Fruit fly (Drosophila melanogaster) whole organism, prepupa: ENCODE measurements around the gene CG15196.

Source experiments
- CG10631 ChIP-seq: fragments of 200-800 bp; sonication (Bioruptor generic); optimal IDR thresholded peaks from 2 replicates; lab custom pipeline; 2016; ENCODE audit warnings: missing biosample characterization, missing genetic modification characterization
- CG11294 ChIP-seq: fragments of 200-800 bp; sonication (Bioruptor generic); IDR thresholded peaks from 2 replicates; pipeline ENCODE4 v1.3.6; 2022; ENCODE audit warnings: missing biosample characterization, missing genetic modification characterization
- CG11762 ChIP-seq: fragments of 200-800 bp; sonication (Bioruptor generic); optimal IDR thresholded peaks from 3 replicates; lab custom pipeline; 2016; ENCODE audit warnings: missing biosample characterization, missing genetic modification characterization; ENCODE audit not compliant: insufficient read depth
- CG11902 ChIP-seq: fragments of 200-800 bp; sonication (Bioruptor generic); optimal IDR thresholded peaks from 3 replicates; lab custom pipeline; 2016; ENCODE audit warnings: missing biosample characterization, missing genetic modification characterization
- CG15336 ChIP-seq: fragments of 200-800 bp; sonication (Bioruptor generic); IDR thresholded peaks from 2 replicates; pipeline ENCODE4 v1.3.6; 2022; ENCODE audit warnings: missing biosample characterization, missing genetic modification characterization
- CG1621 ChIP-seq: fragments of 200-800 bp; sonication (Bioruptor generic); optimal IDR thresholded peaks from 3 replicates; lab custom pipeline; 2018; ENCODE audit warnings: missing biosample characterization, mild to moderate bottlenecking, missing genetic modification characterization
- CG3032 ChIP-seq: fragments of 200-800 bp; optimal IDR thresholded peaks from 2 replicates; lab custom pipeline; 2019; ENCODE audit warnings: missing biosample characterization, mild to moderate bottlenecking, missing genetic modification characterization, moderate library complexity
- CG31627 ChIP-seq: fragments of 200-800 bp; sonication (Bioruptor generic); optimal IDR thresholded peaks from 3 replicates; lab custom pipeline; 2016; ENCODE audit warnings: missing biosample characterization, missing genetic modification characterization
- CG34406 ChIP-seq: fragments of 200-800 bp; sonication (Bioruptor generic); optimal IDR thresholded peaks from 3 replicates; lab custom pipeline; 2016; ENCODE audit warnings: missing biosample characterization, missing genetic modification characterization
- CG3919 ChIP-seq: fragments of 200-800 bp; sonication (Bioruptor generic); optimal IDR thresholded peaks from 3 replicates; lab custom pipeline; 2016; ENCODE audit warnings: missing biosample characterization, missing genetic modification characterization
- CG4318 ChIP-seq: fragments of 200-800 bp; sonication (Bioruptor generic); optimal IDR thresholded peaks from 3 replicates; lab custom pipeline; 2017; ENCODE audit warnings: missing biosample characterization, mild to moderate bottlenecking, missing genetic modification characterization
- CG6163 ChIP-seq: fragments of 200-800 bp; sonication (Bioruptor generic); IDR thresholded peaks from 3 replicates; pipeline ENCODE4 v1.3.6; 2022; ENCODE audit warnings: missing biosample characterization, missing genetic modification characterization
- CG6276 ChIP-seq: fragments of 200-800 bp; sonication (Bioruptor generic); optimal IDR thresholded peaks from 2 replicates; lab custom pipeline; 2017; ENCODE audit warnings: missing biosample characterization, mild to moderate bottlenecking, missing genetic modification characterization
- CG6792 ChIP-seq: fragments of 200-800 bp; sonication (Bioruptor generic); optimal IDR thresholded peaks from 3 replicates; lab custom pipeline; 2016; ENCODE audit warnings: missing biosample characterization, missing genetic modification characterization
- CG6808 ChIP-seq: fragments of 200-800 bp; sonication (Bioruptor generic); optimal IDR thresholded peaks from 3 replicates; lab custom pipeline; 2017; ENCODE audit warnings: missing biosample characterization, missing genetic modification characterization, mild to moderate bottlenecking, moderate library complexity, missing genetic modification reagents
- CG6854 ChIP-seq: fragments of 200-800 bp; sonication (Bioruptor generic); optimal IDR thresholded peaks from 2 replicates; lab custom pipeline; 2017; ENCODE audit warnings: missing biosample characterization, mild to moderate bottlenecking, missing genetic modification characterization
- CG8119 ChIP-seq: fragments of 200-800 bp; sonication (Bioruptor generic); IDR thresholded peaks from 3 replicates; pipeline ENCODE4 v1.3.6; 2022; ENCODE audit warnings: missing biosample characterization, missing genetic modification characterization
- CG8632 ChIP-seq: fragments of 200-800 bp; sonication (Bioruptor generic); optimal IDR thresholded peaks from 3 replicates; lab custom pipeline; 2016; ENCODE audit warnings: missing biosample characterization, missing genetic modification characterization
- CG9139 ChIP-seq: fragments of 200-800 bp; sonication (Bioruptor generic); optimal IDR thresholded peaks from 3 replicates; lab custom pipeline; 2017; ENCODE audit warnings: missing biosample characterization, mild to moderate bottlenecking, missing genetic modification characterization
- Eip78C ChIP-seq: fragments of 200-800 bp; sonication (Bioruptor generic); peaks from one replicate; lab custom pipeline; 2016; ENCODE audit warnings: missing biosample characterization, missing genetic modification characterization
- Eip93F ChIP-seq: fragments of 200-800 bp; sonication (Bioruptor generic); optimal IDR thresholded peaks from 2 replicates; lab custom pipeline; 2016; ENCODE audit warnings: missing biosample characterization, mild to moderate bottlenecking, missing genetic modification characterization
- Ets21C ChIP-seq: fragments of 200-800 bp; sonication (Bioruptor generic); optimal IDR thresholded peaks from 3 replicates; lab custom pipeline; 2016; ENCODE audit warnings: missing biosample characterization, missing genetic modification characterization
- Ets96B ChIP-seq: fragments of 200-800 bp; optimal IDR thresholded peaks from 2 replicates; lab custom pipeline; 2019; ENCODE audit warnings: missing biosample characterization, mild to moderate bottlenecking, missing genetic modification characterization, moderate library complexity
- Gug ChIP-seq: fragments of 200-800 bp; sonication (Bioruptor generic); IDR thresholded peaks from 2 replicates; pipeline ENCODE4 v1.3.6; 2022; ENCODE audit warnings: missing biosample characterization, missing genetic modification characterization
- Hr38 ChIP-seq: sonication (Bioruptor generic); optimal IDR thresholded peaks from 2 replicates; lab custom pipeline; 2016; ENCODE audit warnings: missing biosample characterization, missing genetic modification characterization
- Hr39 ChIP-seq: fragments of 200-800 bp; sonication (Bioruptor generic); optimal IDR thresholded peaks from 2 replicates; lab custom pipeline; 2016; ENCODE audit warnings: missing biosample characterization, missing genetic modification characterization
- Hr4 ChIP-seq: fragments of 200-800 bp; sonication (Bioruptor generic); optimal IDR thresholded peaks from 3 replicates; lab custom pipeline; 2016; ENCODE audit warnings: missing biosample characterization, missing genetic modification characterization
- Met ChIP-seq: fragments of 200-800 bp; sonication (Bioruptor generic); optimal IDR thresholded peaks from 3 replicates; lab custom pipeline; 2016; ENCODE audit warnings: missing biosample characterization, missing genetic modification characterization
- Sox14 ChIP-seq: fragments of 200-800 bp; sonication (Bioruptor generic); optimal IDR thresholded peaks from 3 replicates; lab custom pipeline; 2016; ENCODE audit warnings: missing biosample characterization, missing genetic modification characterization
- Sox15 ChIP-seq: fragments of 200-800 bp; sonication (Bioruptor generic); optimal IDR thresholded peaks from 3 replicates; lab custom pipeline; 2016; ENCODE audit warnings: missing biosample characterization, missing genetic modification characterization
- achi ChIP-seq: fragments of 200-800 bp; sonication (Bioruptor generic); optimal IDR thresholded peaks from 3 replicates; lab custom pipeline; 2016; ENCODE audit warnings: missing biosample characterization, missing genetic modification characterization
- acj6 ChIP-seq: fragments of 200-800 bp; sonication (Bioruptor generic); optimal IDR thresholded peaks from 3 replicates; lab custom pipeline; 2016; ENCODE audit warnings: missing biosample characterization, missing genetic modification characterization
- cyc ChIP-seq: fragments of 200-800 bp; sonication (Bioruptor generic); optimal IDR thresholded peaks from 3 replicates; lab custom pipeline; 2016; ENCODE audit warnings: missing biosample characterization, missing genetic modification characterization
- dac ChIP-seq: fragments of 200-800 bp; sonication (Bioruptor generic); optimal IDR thresholded peaks from 2 replicates; lab custom pipeline; 2017; ENCODE audit warnings: missing biosample characterization, mild to moderate bottlenecking, missing genetic modification characterization
- dsx ChIP-seq: fragments of 200-800 bp; optimal IDR thresholded peaks from 3 replicates; lab custom pipeline; 2019; ENCODE audit warnings: missing biosample characterization, mild to moderate bottlenecking, missing genetic modification characterization, moderate library complexity; ENCODE audit not compliant: poor library complexity, severe bottlenecking
- eg ChIP-seq: fragments of 200-800 bp; sonication (Bioruptor generic); IDR thresholded peaks from 3 replicates; pipeline ENCODE4 v1.3.6; 2022; ENCODE audit warnings: missing biosample characterization, missing genetic modification characterization
- fd59A ChIP-seq: fragments of 200-800 bp; sonication (Bioruptor generic); optimal IDR thresholded peaks from 2 replicates; lab custom pipeline; 2017; ENCODE audit warnings: missing biosample characterization, mild to moderate bottlenecking, missing genetic modification characterization, missing genetic modification reagents
- fd85E ChIP-seq: fragments of 200-800 bp; sonication (Bioruptor generic); optimal IDR thresholded peaks from 3 replicates; lab custom pipeline; 2016; ENCODE audit warnings: missing biosample characterization, missing genetic modification characterization
- lz ChIP-seq: fragments of 200-800 bp; sonication (Bioruptor generic); optimal IDR thresholded peaks from 3 replicates; lab custom pipeline; 2016; ENCODE audit warnings: missing biosample characterization, missing genetic modification characterization
- net ChIP-seq: fragments of 200-800 bp; sonication (Bioruptor generic); optimal IDR thresholded peaks from 3 replicates; lab custom pipeline; 2016; ENCODE audit warnings: missing biosample characterization, missing genetic modification characterization
- pdm3 ChIP-seq: fragments of 200-800 bp; sonication (Bioruptor generic); optimal IDR thresholded peaks from 3 replicates; lab custom pipeline; 2016; ENCODE audit warnings: missing biosample characterization, missing genetic modification characterization
- ss ChIP-seq, 2 experiments: fragments of 200-800 bp; sonication (Bioruptor generic); optimal IDR thresholded peaks; 2 replicates in 1 of 2; 3 replicates in 1 of 2; lab custom pipeline; 2017 to 2018; ENCODE audit warnings: mild to moderate bottlenecking in 2 of 2, missing biosample characterization in 2 of 2, missing genetic modification characterization in 2 of 2, moderate library complexity in 1 of 2
- svp ChIP-seq: fragments of 200-800 bp; sonication (Bioruptor generic); peaks from one replicate; lab custom pipeline; 2016; ENCODE audit warnings: missing biosample characterization, missing genetic modification characterization
- topi ChIP-seq: fragments of 200-800 bp; sonication (Bioruptor generic); optimal IDR thresholded peaks from 3 replicates; lab custom pipeline; 2016; ENCODE audit warnings: missing biosample characterization, missing genetic modification characterization
- vri ChIP-seq: fragments of 200-800 bp; sonication (Bioruptor generic); optimal IDR thresholded peaks from 3 replicates; lab custom pipeline; 2016; ENCODE audit warnings: missing biosample characterization, mild to moderate bottlenecking, missing genetic modification characterization

CG15196 gene

dm6 chrX:11446792-11447405 lies 37.2 kb downstream of the CG15196 start (continued):
- peak; percentile 89 for TF ChIP-seq CG6163
- TF ChIP-seq CG31627 (GFP tag; lab: Kevin White, UChicago) = peak; percentile 87
- TF ChIP-seq achi = peak; percentile 76
- peak; percentile 26 for TF ChIP-seq CG6808 (GFP tag; lab: Kevin White, UChicago)
- peak; percentile 87 for TF ChIP-seq CG11294
- TF ChIP-seq Eip93F (GFP tag; lab: Kevin White, UChicago) = no peak
- peak; percentile 92 for TF ChIP-seq Eip78C (GFP tag; lab: Kevin White, UChicago)
- peak; percentile 18 for TF ChIP-seq CG6854 (GFP tag; lab: Kevin White, UChicago)
- TF ChIP-seq CG11762 (GFP tag; lab: Kevin White, UChicago) = peak; percentile 73
- peak; percentile 84 for TF ChIP-seq CG6792
- peak; percentile 85 for TF ChIP-seq acj6
- TF ChIP-seq CG8632 (GFP tag; lab: Kevin White, UChicago) = peak; percentile 72
- peak; percentile 63 for TF ChIP-seq dac
- TF ChIP-seq lz = peak; percentile 86
- peak; percentile 91 for TF ChIP-seq svp (GFP tag; lab: Kevin White, UChicago)

- TF ChIP-seq Ets96B (tag; lab: Kevin White, UChicago) (no peak), ss (GFP tag; optimal IDR thresholded peaks at IDR 0.05; lab: Kevin White, UChicago) (no peak), eg (no peak), Hr39 (no peak), CG4318 (GFP tag; lab: Kevin White, UChicago) (no peak), CG8119 (GFP tag; lab: Robert Waterston, UW) (0 out of 3 replicates have a peak, but pooled peaks have one; percentile 28)
These were observed 38.9 kb downstream of the CG15196 start for dm6 chrX:11448637-11449036.

DNA sequence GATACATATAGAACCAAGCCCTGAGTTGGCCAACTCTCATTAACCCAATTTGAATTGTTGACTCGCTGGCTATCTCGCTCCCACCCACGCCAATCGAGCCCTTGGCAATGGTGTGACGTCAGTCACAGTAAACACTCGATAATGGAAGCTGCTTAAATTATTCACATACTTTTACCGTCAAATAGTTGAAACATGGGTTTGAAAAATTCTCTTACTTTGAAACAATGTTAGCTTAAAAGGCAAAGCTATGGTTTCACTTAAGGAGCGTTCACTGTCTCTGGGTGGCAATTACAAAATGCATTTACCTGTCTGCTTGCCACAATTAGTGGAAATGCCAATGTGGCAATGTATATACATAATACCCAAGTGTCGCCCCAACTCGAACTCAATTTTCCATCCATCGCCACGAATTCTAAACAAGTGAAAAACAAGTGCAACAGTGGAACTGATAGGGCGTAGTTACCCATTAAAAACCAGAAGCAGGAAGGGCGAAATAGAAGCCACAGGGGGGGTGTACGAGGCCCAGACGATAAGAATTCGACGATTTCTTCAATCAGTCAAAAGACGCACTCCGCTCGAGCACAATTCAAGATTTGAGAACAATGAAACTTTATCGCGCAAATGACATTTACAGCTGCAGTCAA lies 39.9 kb downstream of the CG15196 start:
- TF ChIP-seq Hr39 (peak; percentile 92), topi (GFP tag; lab: Kevin White, UChicago) (peak; percentile 89), CG8632 (GFP tag; lab: Kevin White, UChicago) (peak; percentile 58), CG11294 (0 out of 2 replicates have a peak, but pooled peaks have one; percentile 10), fd59A (GFP tag; lab: Kevin White, UChicago) (no peak), Sox15 (GFP tag; lab: Kevin White, UChicago) (peak; percentile 56), Sox14 (GFP tag; lab: Kevin White, UChicago) (peak; percentile 79), pdm3 (GFP tag; lab: Kevin White, UChicago) (peak; percentile 70), vri (GFP tag; lab: Kevin White, UChicago) (peak; percentile 73), CG3919 (peak; percentile 73), CG15336 (peak; percentile 70), fd85E (GFP tag; lab: Kevin White, UChicago) (no peak), Met (peak; percentile 88), CG9139 (GFP tag; lab: Kevin White, UChicago) (no peak), Gug (GFP tag; lab: Robert Waterston, UW) (peak; percentile 69), Hr38 (no peak), Hr4 (peak; percentile 64), acj6 (peak; percentile 59), svp (GFP tag; lab: Kevin White, UChicago) (peak; percentile 93), ss (GFP tag; optimal IDR thresholded peaks at IDR 0.05; lab: Kevin White, UChicago) (no peak), CG6808 (GFP tag; lab: Kevin White, UChicago) (peak; percentile 22), CG6276 (peak; percentile 52), Eip93F (GFP tag; lab: Kevin White, UChicago) (peak; percentile 77), cyc (GFP tag; lab: Kevin White, UChicago) (peak; percentile 89), CG10631 (GFP tag; lab: Kevin White, UChicago) (peak; percentile 29), Ets21C (GFP tag; lab: Kevin White, UChicago) (peak; percentile 80), CG3032 (tag; lab: Kevin White, UChicago) (peak; percentile 31), CG11902 (GFP tag; lab: Kevin White, UChicago) (peak; percentile 74), Eip78C (GFP tag; lab: Kevin White, UChicago) (peak; percentile 89), dsx (GFP tag; lab: Kevin White, UChicago) (peak; percentile 21), CG1621 (peak; percentile 9), Ets96B (tag; lab: Kevin White, UChicago) (peak; percentile 2), lz (peak; percentile 87), CG4318 (GFP tag; lab: Kevin White, UChicago) (no peak), CG34406 (peak; percentile 66), net (peak; percentile 61), CG8119 (GFP tag; lab: Robert Waterston, UW) (peak; percentile 62), achi (peak; percentile 57)
